Fruit fly (Drosophila melanogaster): Measurements from ENCODE around the gene CG13046.

DNA sequence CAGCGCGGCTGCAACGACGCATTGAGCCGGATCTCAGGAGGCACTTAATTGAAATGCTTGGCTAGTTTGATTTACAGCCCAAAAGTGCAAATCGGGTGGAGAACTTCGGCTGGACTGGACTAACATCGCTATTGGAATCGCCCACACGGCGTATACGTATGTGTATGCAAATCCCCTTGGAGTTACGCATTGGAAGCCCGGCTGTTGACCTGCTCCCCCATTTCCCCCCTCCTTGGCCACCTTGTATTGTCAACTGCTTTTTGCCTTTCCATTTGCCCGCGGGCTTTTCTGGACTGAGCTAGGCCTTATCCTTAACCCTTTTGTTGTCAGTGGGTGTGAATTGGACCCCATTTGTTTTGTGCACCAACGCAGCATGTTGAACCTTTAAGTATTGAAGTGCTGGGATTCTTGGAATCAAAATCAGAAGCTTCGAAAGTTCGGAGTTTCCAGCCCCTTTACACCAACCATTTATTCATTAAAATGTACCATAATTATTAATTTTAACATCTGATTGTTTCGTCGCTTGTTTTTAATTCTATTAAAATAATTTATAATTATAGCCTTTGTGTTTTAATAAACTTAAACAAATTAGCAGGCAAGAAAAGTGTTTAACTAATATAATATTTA, 12.7 kb downstream of the CG13046 start:
- TF ChIP-seq CG12605 (GFP tag; IDR thresholded peaks at IDR 0.05) (no peak), CG14655 (GFP tag; optimal IDR thresholded peaks at IDR 0.05) (peak; percentile 41), EcR (GFP tag; optimal IDR thresholded peaks at IDR 0.05) (peak; percentile 75), gl (tag; optimal IDR thresholded peaks at IDR 0.05) (no peak), Snoo (tag; optimal IDR thresholded peaks at IDR 0.05) (no peak)
